Worm (Caenorhabditis elegans) whole organism, early embryonic: ENCODE measurements around the gene lgc-20.

Experiments used
- B0310.2 ChIP-seq: sonication (generic microtip); optimal IDR thresholded peaks from 2 replicates; lab custom pipeline; 2016; ENCODE audit warnings: mild to moderate bottlenecking, missing genetic modification characterization, missing compliant biosample characterization
- F13C5.2 ChIP-seq: sonication (generic microtip); optimal IDR thresholded peaks from 2 replicates; lab custom pipeline; 2017; ENCODE audit warnings: mild to moderate bottlenecking, missing genetic modification characterization, inconsistent platforms, missing compliant biosample characterization
- aly-1 ChIP-seq: sonication (generic microtip); optimal IDR thresholded peaks from 2 replicates; lab custom pipeline; 2016; ENCODE audit warnings: missing genetic modification characterization, missing compliant biosample characterization
- ama-1 ChIP-seq: fragments of 150-350 bp; optimal IDR thresholded peaks from 2 replicates; lab custom pipeline; 2014
- ceh-36 ChIP-seq: sonication (generic microtip); optimal IDR thresholded peaks from 2 replicates; lab custom pipeline; 2016; ENCODE audit warnings: missing genetic modification characterization, inconsistent platforms, missing compliant biosample characterization
- ets-7 ChIP-seq: sonication (generic microtip); optimal IDR thresholded peaks from 2 replicates; lab custom pipeline; 2016; ENCODE audit warnings: missing genotype, missing genetic modification characterization, missing compliant biosample characterization
- hmbx-1 ChIP-seq: sonication (generic microtip); optimal IDR thresholded peaks from 2 replicates; lab custom pipeline; 2016; ENCODE audit warnings: mild to moderate bottlenecking, missing genetic modification characterization, missing compliant biosample characterization
- pes-1 ChIP-seq: fragments of 200-800 bp; sonication (Bioruptor generic); IDR thresholded peaks from 2 replicates; pipeline ENCODE4 v1.3.6; 2022; ENCODE audit warnings: missing genetic modification reagents, missing genetic modification characterization, missing compliant biosample characterization
- scrt-1 ChIP-seq: fragments of 200-800 bp; sonication (Bioruptor generic); IDR thresholded peaks from 2 replicates; pipeline ENCODE4 v1.3.6; 2022; ENCODE audit warnings: missing genetic modification characterization, missing compliant biosample characterization
- tbx-11 ChIP-seq: fragments of 200-800 bp; sonication (Bioruptor generic); IDR thresholded peaks from 2 replicates; pipeline ENCODE4 v1.3.6; 2022; ENCODE audit warnings: missing genetic modification characterization, missing compliant biosample characterization
- tra-4 ChIP-seq: sonication (generic microtip); optimal IDR thresholded peaks from 2 replicates; lab custom pipeline; 2017; ENCODE audit warnings: missing genetic modification characterization, missing compliant biosample characterization

- TF ChIP-seq B0310.2 (tag; lab: Kevin White, UChicago) (no peak), pes-1 (GFP tag; lab: Robert Waterston, UW) (no peak), aly-1 (no peak), ama-1 (lab: Kevin White, UChicago) (no peak), F13C5.2 (tag; lab: Kevin White, UChicago) (peak; percentile 45), tra-4 (tag; lab: Kevin White, UChicago) (no peak), hmbx-1 (no peak), tbx-11 (GFP tag; lab: Robert Waterston, UW) (no peak), ets-7 (tag; lab: Kevin White, UChicago) (no peak), scrt-1 (GFP tag; lab: Robert Waterston, UW) (no peak), ceh-36 (tag; lab: Kevin White, UChicago) (no peak)
Observed at ce11 chrII:11347878-11348556, 4.6 kb upstream of the lgc-20 start, which contains the start of the genes B0491.6 and pigm-1.
